Worm (Caenorhabditis elegans) whole organism, late embryonic: ENCODE results near the gene C08B6.10.

Experiments used
- C08G9.2 ChIP-seq: sonication (generic microtip); optimal IDR thresholded peaks from 2 replicates; lab custom pipeline; 2016; ENCODE audit warnings: mild to moderate bottlenecking, missing genetic modification characterization, moderate library complexity, missing compliant biosample characterization
- K09A11.1 ChIP-seq: sonication (generic microtip); optimal IDR thresholded peaks from 2 replicates; lab custom pipeline; 2017; ENCODE audit warnings: antibody characterized with exemption, mild to moderate bottlenecking, missing genetic modification characterization, missing compliant biosample characterization; ENCODE audit not compliant: insufficient read depth
- ama-1 ChIP-seq: fragments of 150-350 bp; optimal IDR thresholded peaks from 2 replicates; lab custom pipeline; 2014
- ceh-19 ChIP-seq: fragments of 200-800 bp; sonication (Bioruptor generic); optimal IDR thresholded peaks from 2 replicates; lab custom pipeline; 2018; ENCODE audit warnings: mild to moderate bottlenecking, missing genetic modification characterization, missing compliant biosample characterization
- ceh-9 ChIP-seq: sonication (generic microtip); optimal IDR thresholded peaks from 2 replicates; lab custom pipeline; 2016; ENCODE audit warnings: mild to moderate bottlenecking, missing genetic modification characterization, inconsistent platforms, missing compliant biosample characterization
- dve-1 ChIP-seq: sonication (generic microtip); optimal IDR thresholded peaks from 2 replicates; lab custom pipeline; 2017; ENCODE audit warnings: antibody characterized with exemption, mild to moderate bottlenecking, missing genetic modification characterization, missing compliant biosample characterization
- eyg-1 ChIP-seq: sonication (generic microtip); optimal IDR thresholded peaks from 2 replicates; lab custom pipeline; 2016; ENCODE audit warnings: missing genotype, missing genetic modification characterization, missing compliant biosample characterization
- madf-2 ChIP-seq: sonication (generic microtip); optimal IDR thresholded peaks from 2 replicates; lab custom pipeline; 2017; ENCODE audit warnings: missing genetic modification characterization, missing compliant biosample characterization
- nfya-1 ChIP-seq: sonication (generic microtip); optimal IDR thresholded peaks from 2 replicates; lab custom pipeline; 2017; ENCODE audit warnings: missing genetic modification characterization, mild to moderate bottlenecking, missing compliant biosample characterization, antibody characterized with exemption, moderate library complexity
- rnt-1 ChIP-seq: sonication (generic microtip); optimal IDR thresholded peaks from 2 replicates; lab custom pipeline; 2016; ENCODE audit warnings: missing genetic modification characterization, missing compliant biosample characterization
- sox-2 ChIP-seq: fragments of 200-800 bp; sonication (Bioruptor generic); IDR thresholded peaks from 2 replicates; pipeline ENCODE4 v1.3.6; 2022; ENCODE audit warnings: missing genetic modification reagents, missing genetic modification characterization, missing compliant biosample characterization
- zip-5 ChIP-seq: sonication (generic microtip); optimal IDR thresholded peaks from 2 replicates; lab custom pipeline; 2016; ENCODE audit warnings: missing genetic modification characterization, missing compliant biosample characterization

DNA sequence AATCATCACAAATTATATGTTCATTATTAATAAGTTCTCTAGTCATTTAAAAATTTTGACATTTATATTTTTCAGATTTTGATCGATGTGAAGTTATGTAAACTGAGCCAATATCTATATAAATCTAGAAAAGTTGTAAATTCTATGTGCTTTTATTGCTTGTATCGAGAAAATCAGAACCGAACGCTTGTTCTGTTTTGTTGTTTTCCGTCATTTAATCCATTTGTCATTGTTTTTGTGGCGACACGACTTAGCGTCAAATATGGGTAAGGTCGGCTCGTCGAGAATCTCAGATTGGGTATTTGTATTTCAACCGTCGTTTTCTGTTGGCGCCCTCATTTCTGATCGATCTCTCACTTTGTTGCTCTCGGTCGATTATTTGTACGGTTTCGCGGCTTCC lies 11.0 kb upstream of the C08B6.10 start, which contains the start of gene cht-5:
- no peak for TF ChIP-seq dve-1 (tag; lab: Kevin White, UChicago)
- TF ChIP-seq ceh-19 (GFP tag; lab: Kevin White, UChicago) = no peak
- TF ChIP-seq ama-1 (lab: Kevin White, UChicago) = no peak
- no peak for TF ChIP-seq zip-5 (tag; lab: Kevin White, UChicago)
- TF ChIP-seq K09A11.1 (tag; lab: Kevin White, UChicago) = no peak
- no peak for TF ChIP-seq eyg-1 (tag; lab: Kevin White, UChicago)
- no peak for TF ChIP-seq madf-2 (tag; lab: Kevin White, UChicago)
- no peak for TF ChIP-seq nfya-1
- no peak for TF ChIP-seq C08G9.2 (tag; lab: Kevin White, UChicago)
- no peak for TF ChIP-seq rnt-1 (tag; lab: Kevin White, UChicago)
- TF ChIP-seq ceh-9 (tag; lab: Kevin White, UChicago) = no peak
- no peak for TF ChIP-seq sox-2 (GFP tag; lab: Robert Waterston, UW)
